Worm (Caenorhabditis elegans) whole organism, L3 larva: ENCODE data around the gene gpd-4.

Experiments
- ZK546.5 ChIP-seq: sonication (generic microtip); optimal IDR thresholded peaks from 2 replicates; lab custom pipeline; 2017; ENCODE audit warnings: missing biosample characterization, missing genetic modification characterization
- elt-3 ChIP-seq, 3 experiments: fragments of 150-350 bp in 1 of 3; sonication (generic microtip) in 2 of 3; optimal IDR thresholded peaks; 2 replicates in 2 of 3; 4 replicates in 1 of 3; lab custom pipeline; 2014 to 2017; ENCODE audit warnings: missing biosample characterization in 3 of 3, missing genetic modification characterization in 3 of 3
- fkh-10 ChIP-seq: sonication (generic microtip); optimal IDR thresholded peaks from 2 replicates; lab custom pipeline; 2017; ENCODE audit warnings: missing biosample characterization, missing genetic modification reagents, missing genetic modification characterization
- jun-1 ChIP-seq: fragments of 150-350 bp; optimal IDR thresholded peaks from 2 replicates; lab custom pipeline; 2014; ENCODE audit warnings: missing biosample characterization, missing genetic modification reagents, missing genetic modification characterization
- nhr-25 ChIP-seq: sonication (generic microtip); optimal IDR thresholded peaks from 2 replicates; lab custom pipeline; 2017; ENCODE audit warnings: missing biosample characterization, missing genetic modification characterization
- nhr-28 ChIP-seq: fragments of 150-350 bp; optimal IDR thresholded peaks from 2 replicates; lab custom pipeline; 2014; ENCODE audit warnings: missing biosample characterization, missing genetic modification characterization
- pha-4 ChIP-seq: fragments of 150-350 bp; optimal IDR thresholded peaks from 2 replicates; lab custom pipeline; 2014; ENCODE audit warnings: missing biosample characterization, missing genetic modification reagents, missing genetic modification characterization
- skn-1 ChIP-seq: fragments of 150-350 bp; optimal IDR thresholded peaks from 2 replicates; lab custom pipeline; 2014; ENCODE audit warnings: missing biosample characterization, missing genetic modification characterization
- snpc-4 ChIP-seq: fragments of 150-350 bp; optimal IDR thresholded peaks from 2 replicates; lab custom pipeline; 2014; ENCODE audit warnings: missing biosample characterization, missing genetic modification characterization
- tbx-2 ChIP-seq: sonication (generic microtip); optimal IDR thresholded peaks from 2 replicates; lab custom pipeline; 2016; ENCODE audit warnings: mild to moderate bottlenecking, missing genetic modification characterization, missing compliant biosample characterization
- unc-39 ChIP-seq: sonication (generic microtip); optimal IDR thresholded peaks from 4 replicates; lab custom pipeline; 2017; ENCODE audit warnings: missing biosample characterization, missing genetic modification characterization

- peak; percentile 35 for TF ChIP-seq pha-4
- no peak for TF ChIP-seq unc-39
- no peak for TF ChIP-seq tbx-2 (tag; lab: Kevin White, UChicago)
- no peak for TF ChIP-seq ZK546.5 (tag; lab: Kevin White, UChicago)
- no peak for TF ChIP-seq elt-3 (tag; optimal IDR thresholded peaks at IDR 0.05; lab: Kevin White, UChicago)
- no peak for TF ChIP-seq snpc-4 (tag; lab: Kevin White, UChicago)
- no peak for TF ChIP-seq jun-1 (tag; lab: Kevin White, UChicago)
- TF ChIP-seq fkh-10 = no peak
- no peak for TF ChIP-seq nhr-28 (tag; lab: Kevin White, UChicago)
- TF ChIP-seq nhr-25 = no peak
- TF ChIP-seq skn-1 (tag; lab: Kevin White, UChicago) = no peak
Measured at ce11 chrII:10221627-10222026, 50.6 kb downstream of the gpd-4 start.
